Fruit fly (Drosophila melanogaster) whole organism, embryonic: ENCODE measurements around the gene CHOp24.

Experiments
- Adf1 ChIP-seq: fragments of 200-800 bp; sonication (Bioruptor generic); IDR thresholded peaks from 2 replicates; pipeline ENCODE4 v1.3.6; 2022; ENCODE audit warnings: missing biosample characterization, missing genetic modification characterization
- Awh ChIP-seq: fragments of 200-800 bp; sonication (Bioruptor generic); IDR thresholded peaks from 2 replicates; pipeline ENCODE4, ENCODE4 v1.3.6; 2022; ENCODE audit warnings: missing biosample characterization, missing genetic modification characterization
- CG10274 ChIP-seq: fragments of 200-800 bp; sonication (Bioruptor generic); optimal IDR thresholded peaks from 3 replicates; lab custom pipeline; 2017; ENCODE audit warnings: missing biosample characterization, mild to moderate bottlenecking, missing genetic modification characterization
- CG10431 ChIP-seq: fragments of 200-800 bp; sonication (Bioruptor generic); optimal IDR thresholded peaks from 3 replicates; lab custom pipeline; 2018; ENCODE audit warnings: missing biosample characterization, mild to moderate bottlenecking, missing genetic modification characterization
- CG10565 ChIP-seq: fragments of 200-800 bp; sonication (Bioruptor generic); optimal IDR thresholded peaks from 3 replicates; lab custom pipeline; 2016; ENCODE audit warnings: missing biosample characterization, mild to moderate bottlenecking, missing genetic modification characterization
- CG11723 ChIP-seq: fragments of 200-800 bp; sonication (Bioruptor generic); optimal IDR thresholded peaks from 2 replicates; lab custom pipeline; 2017; ENCODE audit warnings: missing biosample characterization, mild to moderate bottlenecking, missing genetic modification characterization
- CG13287 ChIP-seq: fragments of 200-800 bp; sonication (Bioruptor generic); IDR thresholded peaks from 2 replicates; pipeline ENCODE4 v1.3.6; 2022; ENCODE audit warnings: missing biosample characterization, missing genetic modification characterization; ENCODE audit not compliant: partially characterized antibody
- CG13296 ChIP-seq: fragments of 200-800 bp; sonication (Bioruptor generic); optimal IDR thresholded peaks from 3 replicates; lab custom pipeline; 2018; ENCODE audit warnings: missing biosample characterization, mild to moderate bottlenecking, missing genetic modification characterization
- CG13624 ChIP-seq: fragments of 200-800 bp; sonication (Bioruptor generic); optimal IDR thresholded peaks from 2 replicates; lab custom pipeline; 2016; ENCODE audit warnings: missing biosample characterization, missing genetic modification characterization
- CG1529 ChIP-seq: fragments of 200-800 bp; sonication (Bioruptor generic); optimal IDR thresholded peaks from 3 replicates; lab custom pipeline; 2018; ENCODE audit warnings: missing biosample characterization, missing genetic modification characterization
- CG15696 ChIP-seq: fragments of 200-800 bp; sonication (Bioruptor generic); optimal IDR thresholded peaks from 2 replicates; lab custom pipeline; 2019; ENCODE audit warnings: missing biosample characterization, mild to moderate bottlenecking, missing genetic modification characterization, moderate library complexity
- CG16815 ChIP-seq: fragments of 200-800 bp; sonication (Bioruptor generic); optimal IDR thresholded peaks from 3 replicates; lab custom pipeline; 2017; ENCODE audit warnings: missing biosample characterization, mild to moderate bottlenecking, missing genetic modification characterization
- CG17328 ChIP-seq: fragments of 200-800 bp; sonication (Bioruptor generic); IDR thresholded peaks from 2 replicates; pipeline ENCODE4 v1.3.6; 2022; ENCODE audit warnings: missing biosample characterization, missing genetic modification characterization
- CG17385 ChIP-seq: fragments of 200-800 bp; sonication (Bioruptor generic); optimal IDR thresholded peaks from 3 replicates; lab custom pipeline; 2018; ENCODE audit warnings: missing biosample characterization, mild to moderate bottlenecking, missing genetic modification characterization
- CG30020 ChIP-seq: fragments of 200-800 bp; optimal IDR thresholded peaks from 2 replicates; lab custom pipeline; 2019; ENCODE audit warnings: missing biosample characterization, mild to moderate bottlenecking, missing genetic modification characterization, moderate library complexity
- CG4404 ChIP-seq: fragments of 200-800 bp; sonication (Bioruptor generic); IDR thresholded peaks from 2 replicates; pipeline ENCODE4 v1.3.6; 2022; ENCODE audit warnings: missing biosample characterization, missing genetic modification characterization
- CG4820 ChIP-seq: fragments of 200-800 bp; sonication (Bioruptor generic); optimal IDR thresholded peaks from 3 replicates; lab custom pipeline; 2016; ENCODE audit warnings: missing biosample characterization, missing genetic modification characterization
- CG7556 ChIP-seq: fragments of 200-800 bp; sonication (Bioruptor generic); optimal IDR thresholded peaks from 2 replicates; lab custom pipeline; 2017; ENCODE audit warnings: missing biosample characterization, mild to moderate bottlenecking, missing genetic modification characterization
- CG7987 ChIP-seq: fragments of 200-800 bp; sonication (Bioruptor generic); optimal IDR thresholded peaks from 2 replicates; lab custom pipeline; 2018; ENCODE audit warnings: missing biosample characterization, mild to moderate bottlenecking, missing genetic modification characterization, moderate library complexity
- CG8290 ChIP-seq, 3 experiments: fragments of 200-800 bp; sonication (Bioruptor generic); optimal IDR thresholded peaks; 2 replicates each; lab custom pipeline; 2016 to 2019; ENCODE audit warnings: missing biosample characterization in 3 of 3, missing genetic modification characterization in 3 of 3, mild to moderate bottlenecking in 2 of 3, moderate library complexity in 1 of 3
- CG8924 ChIP-seq: fragments of 200-800 bp; optimal IDR thresholded peaks from 3 replicates; lab custom pipeline; 2019; ENCODE audit warnings: missing biosample characterization, mild to moderate bottlenecking, missing genetic modification characterization, moderate library complexity
- CoRest ChIP-seq: fragments of 200-800 bp; sonication (Bioruptor generic); optimal IDR thresholded peaks from 3 replicates; lab custom pipeline; 2018; ENCODE audit warnings: missing biosample characterization, mild to moderate bottlenecking, missing genetic modification characterization, moderate library complexity
- HLH4C ChIP-seq: fragments of 200-800 bp; sonication (Bioruptor generic); IDR thresholded peaks from 3 replicates; pipeline ENCODE4 v1.3.6; 2022; ENCODE audit warnings: missing biosample characterization, missing genetic modification characterization; ENCODE audit not compliant: partially characterized antibody
- Nf-YA ChIP-seq: fragments of 200-800 bp; sonication (Bioruptor generic); IDR thresholded peaks from 2 replicates; pipeline ENCODE4 v1.3.6; 2022; ENCODE audit warnings: missing biosample characterization, missing genetic modification characterization
- Nf-YB ChIP-seq: fragments of 200-800 bp; sonication (Bioruptor generic); optimal IDR thresholded peaks from 3 replicates; lab custom pipeline; 2019; ENCODE audit warnings: missing biosample characterization, mild to moderate bottlenecking, missing genetic modification characterization, moderate library complexity
- Sox100B ChIP-seq: fragments of 200-800 bp; sonication (Bioruptor generic); optimal IDR thresholded peaks from 3 replicates; lab custom pipeline; 2018; ENCODE audit warnings: missing biosample characterization, mild to moderate bottlenecking, missing genetic modification characterization
- Xrp1 ChIP-seq: fragments of 200-800 bp; sonication (Bioruptor generic); IDR thresholded peaks from 2 replicates; pipeline ENCODE4 v1.3.6; 2022; ENCODE audit warnings: missing biosample characterization, missing genetic modification characterization
- ash1 ChIP-seq: fragments of 200-800 bp; sonication (Bioruptor generic); optimal IDR thresholded peaks from 2 replicates; lab custom pipeline; 2018; ENCODE audit warnings: missing biosample characterization, mild to moderate bottlenecking, missing genetic modification characterization
- crc ChIP-seq: fragments of 200-800 bp; sonication (Bioruptor generic); optimal IDR thresholded peaks from 2 replicates; lab custom pipeline; 2016; ENCODE audit warnings: missing biosample characterization, missing genetic modification characterization
- dmrt99B ChIP-seq: fragments of 200-800 bp; sonication (Bioruptor generic); optimal IDR thresholded peaks from 2 replicates; lab custom pipeline; 2018; ENCODE audit warnings: missing biosample characterization, mild to moderate bottlenecking, missing genetic modification characterization, moderate library complexity
- dysf ChIP-seq: fragments of 200-800 bp; sonication (Bioruptor generic); IDR thresholded peaks from 3 replicates; pipeline ENCODE4 v1.3.6; 2022; ENCODE audit warnings: missing biosample characterization, missing genetic modification characterization
- ems ChIP-seq: fragments of 200-800 bp; sonication (Bioruptor generic); optimal IDR thresholded peaks from 3 replicates; lab custom pipeline; 2016; ENCODE audit warnings: missing biosample characterization, missing genetic modification characterization
- en ChIP-seq: fragments of 200-800 bp; sonication (Bioruptor generic); optimal IDR thresholded peaks from 2 replicates; lab custom pipeline; 2016; ENCODE audit warnings: missing biosample characterization, missing genetic modification characterization
- fd96Cb ChIP-seq: fragments of 200-800 bp; sonication (Bioruptor generic); optimal IDR thresholded peaks from 2 replicates; lab custom pipeline; 2018; ENCODE audit warnings: missing biosample characterization, mild to moderate bottlenecking, missing genetic modification characterization, moderate library complexity
- gro ChIP-seq: fragments of 200-800 bp; sonication (Bioruptor generic); optimal IDR thresholded peaks from 2 replicates; lab custom pipeline; 2016; ENCODE audit warnings: missing biosample characterization, missing genetic modification characterization
- ind ChIP-seq: fragments of 200-800 bp; sonication (Bioruptor generic); optimal IDR thresholded peaks from 3 replicates; lab custom pipeline; 2016; ENCODE audit warnings: missing biosample characterization, missing genetic modification characterization
- insv ChIP-seq, 2 experiments: fragments of 200-800 bp; sonication (Bioruptor generic); optimal IDR thresholded peaks; 3 replicates each; lab custom pipeline; 2016 to 2018; ENCODE audit warnings: missing biosample characterization in 2 of 2, missing genetic modification characterization in 2 of 2
- ken ChIP-seq: fragments of 200-800 bp; sonication (Bioruptor generic); IDR thresholded peaks from 3 replicates; pipeline ENCODE4 v1.3.6; 2022; ENCODE audit warnings: missing biosample characterization, missing genetic modification characterization
- nerfin-1 ChIP-seq: fragments of 200-800 bp; sonication (Bioruptor generic); optimal IDR thresholded peaks from 3 replicates; lab custom pipeline; 2019; ENCODE audit warnings: missing biosample characterization, mild to moderate bottlenecking, missing genetic modification characterization, moderate library complexity
- p53 ChIP-seq: fragments of 200-800 bp; sonication (Bioruptor generic); optimal IDR thresholded peaks from 2 replicates; lab custom pipeline; 2016; ENCODE audit warnings: missing biosample characterization, missing genetic modification characterization
- pnt ChIP-seq: fragments of 200-800 bp; sonication (Bioruptor generic); optimal IDR thresholded peaks from 3 replicates; lab custom pipeline; 2016; ENCODE audit warnings: missing biosample characterization, missing genetic modification characterization
- pum ChIP-seq: fragments of 200-800 bp; sonication (Bioruptor generic); optimal IDR thresholded peaks from 2 replicates; lab custom pipeline; 2016; ENCODE audit warnings: missing biosample characterization, missing genetic modification characterization
- repo ChIP-seq: fragments of 200-800 bp; sonication (Bioruptor generic); optimal IDR thresholded peaks from 2 replicates; lab custom pipeline; 2016; ENCODE audit warnings: missing biosample characterization, missing genetic modification characterization
- sob ChIP-seq: fragments of 200-800 bp; sonication (Bioruptor generic); IDR thresholded peaks from 2 replicates; pipeline ENCODE4 v1.3.6; 2022; ENCODE audit warnings: missing biosample characterization, missing genetic modification characterization
- tio ChIP-seq: fragments of 200-800 bp; sonication (Bioruptor generic); optimal IDR thresholded peaks from 2 replicates; lab custom pipeline; 2017; ENCODE audit warnings: missing biosample characterization, missing genetic modification characterization, inconsistent platforms
- vvl ChIP-seq: fragments of 200-800 bp; sonication (Bioruptor generic); IDR thresholded peaks from 2 replicates; pipeline ENCODE4 v1.3.6; 2022; ENCODE audit warnings: missing biosample characterization, missing genetic modification characterization
- wor ChIP-seq: fragments of 200-800 bp; sonication (Bioruptor generic); IDR thresholded peaks from 2 replicates; pipeline ENCODE4 v1.3.6; 2022; ENCODE audit warnings: missing biosample characterization, missing genetic modification characterization
- zen ChIP-seq: fragments of 200-800 bp; sonication (Bioruptor generic); optimal IDR thresholded peaks from 3 replicates; lab custom pipeline; 2018; ENCODE audit warnings: missing biosample characterization, mild to moderate bottlenecking, missing genetic modification characterization, moderate library complexity
- zf30C ChIP-seq: fragments of 200-800 bp; sonication (Bioruptor generic); optimal IDR thresholded peaks from 3 replicates; lab custom pipeline; 2018; ENCODE audit warnings: missing biosample characterization, mild to moderate bottlenecking, missing genetic modification characterization
- zfh1 ChIP-seq: fragments of 200-800 bp; sonication (Bioruptor generic); IDR thresholded peaks from 3 replicates; pipeline ENCODE4 v1.3.6; 2022; ENCODE audit warnings: missing biosample characterization, missing genetic modification characterization
- zfh2 ChIP-seq: fragments of 200-800 bp; sonication (Bioruptor generic); optimal IDR thresholded peaks from 2 replicates; lab custom pipeline; 2016; ENCODE audit warnings: missing biosample characterization, missing genetic modification characterization

Gene CHOp24

dm6 chrX:4505318-4505717 is 35.4 kb upstream of the CHOp24 start (continued):
- no peak for TF ChIP-seq ems
- peak; percentile 47; the same call in 1 of the 3 replicates for TF ChIP-seq zfh1 (GFP tag; lab: Robert Waterston, UW)
- TF ChIP-seq CG10431 (GFP tag; lab: Kevin White, UChicago) = no peak
- peak; percentile 11 for TF ChIP-seq CG17385
- no peak for TF ChIP-seq gro (GFP tag; lab: Kevin White, UChicago)
- TF ChIP-seq CG13296 (GFP tag; lab: Kevin White, UChicago) = no peak
- TF ChIP-seq CG7987 (GFP tag; lab: Kevin White, UChicago) = no peak
- TF ChIP-seq zen (tag; lab: Kevin White, UChicago) = peak; percentile 24
- TF ChIP-seq wor (GFP tag; lab: Robert Waterston, UW) = no peak
- no peak for TF ChIP-seq ind (GFP tag; lab: Kevin White, UChicago)
- TF ChIP-seq sob (GFP tag; lab: Robert Waterston, UW) = no peak
- no peak for TF ChIP-seq zfh2 (GFP tag; lab: Kevin White, UChicago)
- peak; percentile 23 for TF ChIP-seq pum (GFP tag; lab: Kevin White, UChicago)
- no peak for TF ChIP-seq CG8924 (tag; lab: Kevin White, UChicago)
- TF ChIP-seq CG1529 (GFP tag; lab: Kevin White, UChicago) = no peak
- TF ChIP-seq CG4404 (GFP tag; lab: Robert Waterston, UW) = peak; percentile 39
- TF ChIP-seq CG8290 (GFP tag; optimal IDR thresholded peaks at IDR 0.05; lab: Kevin White, UChicago) = no peak
- no peak for TF ChIP-seq CG8290 (tag; optimal IDR thresholded peaks at IDR 0.05; lab: Kevin White, UChicago)
- peak; percentile 15 for TF ChIP-seq tio (GFP tag; lab: Kevin White, UChicago)
- 0 out of 3 replicates have a peak, but pooled peaks have one; percentile 12 for TF ChIP-seq dysf (GFP tag; lab: Robert Waterston, UW)
- TF ChIP-seq Nf-YB (GFP tag; lab: Kevin White, UChicago) = no peak
- peak; percentile 45; the same call in 1 of the 2 replicates for TF ChIP-seq vvl (GFP tag; lab: Robert Waterston, UW)
- no peak for TF ChIP-seq Awh (GFP tag; lab: Robert Waterston, UW)
- no peak for TF ChIP-seq ken (GFP tag; lab: Robert Waterston, UW)
- TF ChIP-seq CG11723 (GFP tag; lab: Kevin White, UChicago) = no peak
- TF ChIP-seq nerfin-1 (tag; lab: Kevin White, UChicago) = no peak
- peak; percentile 49 for TF ChIP-seq dmrt99B (tag; lab: Kevin White, UChicago)
- TF ChIP-seq Adf1 (GFP tag; lab: Robert Waterston, UW) = no peak
- no peak for TF ChIP-seq CG30020 (tag; lab: Kevin White, UChicago)
- no peak for TF ChIP-seq fd96Cb (tag; lab: Kevin White, UChicago)
- TF ChIP-seq CG4820 (GFP tag; lab: Kevin White, UChicago) = no peak
- TF ChIP-seq Xrp1 = peak; percentile 61; the same call in 1 of the 2 replicates
- TF ChIP-seq CG10565 (GFP tag; lab: Kevin White, UChicago) = no peak
- no peak for TF ChIP-seq crc (GFP tag; lab: Kevin White, UChicago)
- no peak for TF ChIP-seq p53
- no peak for TF ChIP-seq en (GFP tag; lab: Kevin White, UChicago)
- no peak for TF ChIP-seq repo (GFP tag; lab: Kevin White, UChicago)
- no peak for TF ChIP-seq ash1 (GFP tag; lab: Kevin White, UChicago)
- TF ChIP-seq zf30C (GFP tag; lab: Kevin White, UChicago) = peak; percentile 16
- TF ChIP-seq insv (GFP tag; optimal IDR thresholded peaks at IDR 0.05; lab: Kevin White, UChicago) = no peak
- no peak for TF ChIP-seq CG10274 (GFP tag; lab: Kevin White, UChicago)
- no peak for TF ChIP-seq Nf-YA (GFP tag; lab: Robert Waterston, UW)
- TF ChIP-seq Sox100B (GFP tag; lab: Kevin White, UChicago) = no peak
- TF ChIP-seq pnt (GFP tag; lab: Kevin White, UChicago) = no peak
- TF ChIP-seq CG13624 (GFP tag; lab: Kevin White, UChicago) = no peak
- TF ChIP-seq CG7556 (GFP tag; lab: Kevin White, UChicago) = peak; percentile 44
- TF ChIP-seq HLH4C (GFP tag; lab: Robert Waterston, UW) = no peak
- peak; percentile 43; the same call in 1 of the 2 replicates for TF ChIP-seq CG17328 (GFP tag; lab: Robert Waterston, UW)
- TF ChIP-seq CG13287 (GFP tag; lab: Robert Waterston, UW) = no peak
- TF ChIP-seq CG16815 = no peak
- peak; percentile 26 for TF ChIP-seq CG15696 (tag; lab: Kevin White, UChicago)
- peak; percentile 23 for TF ChIP-seq CoRest (tag; lab: Kevin White, UChicago)
